Worm (Caenorhabditis elegans): Measurements from ENCODE around the gene W10G11.1.

The W10G11.1 gene

ce11 chrII:3515384-3516053 is 45.0 kb downstream of the W10G11.1 start, which contains the start of the genes Y49F6B.14 and clec-125:
TSS of gene Y49F6B.14 (minus strand) at chrII:3515484.
TSS of gene clec-125 (plus strand) at chrII:3516003.
- TF ChIP-seq fos-1 (tag; optimal IDR thresholded peaks at IDR 0.05): no peak
- TF ChIP-seq tbx-2 (tag; optimal IDR thresholded peaks at IDR 0.05): no peak

- TF ChIP-seq nhr-28 (tag; optimal IDR thresholded peaks at IDR 0.05) (no peak), C34B4.2 (tag; optimal IDR thresholded peaks at IDR 0.05) (no peak), hlh-4 (tag; optimal IDR thresholded peaks at IDR 0.05) (peak; percentile 55), sox-4 (tag; optimal IDR thresholded peaks at IDR 0.05) (no peak)
These were observed 45.9 kb downstream of the W10G11.1 start, which contains the start of gene srz-5 for ce11 chrII:3514631-3515030. TSS of gene srz-5 (minus strand) at chrII:3514731.

ce11 chrII:3512240-3512639 is 48.3 kb downstream of the W10G11.1 start, which contains the start of gene Y49F6B.19:
TSS of gene Y49F6B.19 (minus strand) at chrII:3512340.
- TF ChIP-seq hlh-4 (tag; optimal IDR thresholded peaks at IDR 0.05) (no peak), mef-2 (tag; optimal IDR thresholded peaks at IDR 0.05) (no peak), nhr-19 (GFP tag; conservative IDR thresholded peaks at IDR 0.05) (no peak), nhr-12 (tag; optimal IDR thresholded peaks at IDR 0.05) (no peak), pqm-1 (tag; optimal IDR thresholded peaks at IDR 0.05) (no peak), aly-2 (tag; optimal IDR thresholded peaks at IDR 0.05) (no peak), Y116A8C.19 (tag; optimal IDR thresholded peaks at IDR 0.05; ENCODE audit: borderline replicate concordance) (no peak), nhr-84 (tag; optimal IDR thresholded peaks at IDR 0.05) (no peak), alr-1 (tag; optimal IDR thresholded peaks at IDR 0.05; ENCODE audit: borderline replicate concordance) (no peak), irx-1 (tag; optimal IDR thresholded peaks at IDR 0.05) (no peak), unc-62 (GFP tag; optimal IDR thresholded peaks at IDR 0.05) (no peak), jun-1 (tag; optimal IDR thresholded peaks at IDR 0.05) (no peak), nhr-11 (tag; optimal IDR thresholded peaks at IDR 0.05) (no peak), vab-15 (tag; optimal IDR thresholded peaks at IDR 0.05) (no peak), unc-98 (GFP tag; IDR thresholded peaks at IDR 0.05) (no peak), dsc-1 (tag; optimal IDR thresholded peaks at IDR 0.05) (no peak), hlh-17 (GFP tag; optimal IDR thresholded peaks at IDR 0.05; ENCODE audit: borderline replicate concordance) (no peak), fos-1 (tag; optimal IDR thresholded peaks at IDR 0.05) (no peak), efl-1 (optimal IDR thresholded peaks at IDR 0.05) (no peak), efl-1 (GFP tag; optimal IDR thresholded peaks at IDR 0.05 in 1 of 2) (no peak), lin-14 (GFP tag; optimal IDR thresholded peaks at IDR 0.05) (no peak)

All from whole organism, L1 larva.